Worm (Caenorhabditis elegans) whole organism, L4 larva: ENCODE data around the gene C09G12.5.

Experiments
- F10B5.3 ChIP-seq: sonication (generic microtip); optimal IDR thresholded peaks from 2 replicates; lab custom pipeline; 2016; ENCODE audit warnings: mild to moderate bottlenecking, missing genetic modification characterization, missing compliant biosample characterization
- F37D6.2 ChIP-seq: sonication (generic microtip); optimal IDR thresholded peaks from 2 replicates; lab custom pipeline; 2016; ENCODE audit warnings: mild to moderate bottlenecking, missing genetic modification characterization, missing compliant biosample characterization
- F49E8.2 ChIP-seq: sonication (generic microtip); optimal IDR thresholded peaks from 2 replicates; lab custom pipeline; 2016; ENCODE audit warnings: missing compliant biosample characterization, mild to moderate bottlenecking, missing genetic modification characterization, borderline replicate concordance
- Y75B8A.6 ChIP-seq: fragments of 200-800 bp; sonication (Bioruptor generic); IDR thresholded peaks from 2 replicates; pipeline ENCODE4 v1.3.6; 2022; ENCODE audit warnings: missing genetic modification reagents, missing genetic modification characterization, missing compliant biosample characterization
- aha-1 ChIP-seq: fragments of 150-350 bp; peaks from one replicate; lab custom pipeline; 2014; ENCODE audit warnings: missing biosample characterization, missing genetic modification characterization
- ceh-20 ChIP-seq: fragments of 200-800 bp; sonication (Bioruptor generic); IDR thresholded peaks from 2 replicates; pipeline ENCODE4 v1.3.6; 2022; ENCODE audit warnings: missing genetic modification reagents, missing genetic modification characterization, missing compliant biosample characterization
- ceh-62 ChIP-seq: sonication (generic microtip); optimal IDR thresholded peaks from 2 replicates; lab custom pipeline; 2017; ENCODE audit warnings: missing biosample characterization, missing genetic modification characterization
- ctbp-1 ChIP-seq: fragments of 200-800 bp; sonication (Bioruptor generic); IDR thresholded peaks from 2 replicates; pipeline ENCODE4 v1.3.6; 2022; ENCODE audit warnings: missing genetic modification reagents, missing genetic modification characterization, missing compliant biosample characterization
- daf-16 ChIP-seq, 3 experiments: sonication (generic microtip); optimal IDR thresholded peaks; 2 replicates each; lab custom pipeline; 2016 to 2017; ENCODE audit warnings: missing genetic modification characterization in 3 of 3, missing genetic modification reagents in 3 of 3, mild to moderate bottlenecking in 2 of 3, missing compliant biosample characterization in 2 of 3, missing biosample characterization in 1 of 3, moderate library complexity in 1 of 3
- daf-19 ChIP-seq: fragments of 200-800 bp; sonication (Bioruptor generic); conservative IDR thresholded peaks from 2 replicates; pipeline ENCODE4 v1.3.6; 2022; ENCODE audit warnings: missing genetic modification characterization, missing compliant biosample characterization
- daf-8 ChIP-seq: fragments of 200-800 bp; sonication (Bioruptor generic); IDR thresholded peaks from 2 replicates; pipeline ENCODE4 v1.3.6; 2022; ENCODE audit warnings: missing genetic modification characterization, missing compliant biosample characterization
- dmd-9 ChIP-seq: fragments of 200-800 bp; sonication (Bioruptor generic); IDR thresholded peaks from 2 replicates; pipeline ENCODE4 v1.3.6; 2022; ENCODE audit warnings: missing genetic modification reagents, missing genetic modification characterization, missing compliant biosample characterization
- duxl-1 ChIP-seq: sonication (generic microtip); optimal IDR thresholded peaks from 2 replicates; lab custom pipeline; 2016; ENCODE audit warnings: mild to moderate bottlenecking, missing genetic modification characterization, moderate library complexity, missing compliant biosample characterization; ENCODE audit not compliant: poor library complexity
- dve-1 ChIP-seq: sonication (generic microtip); optimal IDR thresholded peaks from 2 replicates; lab custom pipeline; 2017; ENCODE audit warnings: antibody characterized with exemption, mild to moderate bottlenecking, missing genetic modification characterization, missing compliant biosample characterization; ENCODE audit not compliant: insufficient read depth
- egl-43 ChIP-seq: fragments of 200-800 bp; sonication (Bioruptor generic); IDR thresholded peaks from 2 replicates; pipeline ENCODE4 v1.3.6; 2022; ENCODE audit warnings: missing genetic modification reagents, missing genetic modification characterization, missing compliant biosample characterization
- fkh-10 ChIP-seq: fragments of 150-350 bp; optimal IDR thresholded peaks from 2 replicates; lab custom pipeline; 2014; ENCODE audit warnings: missing biosample characterization, missing genetic modification reagents, missing genetic modification characterization
- gei-8 ChIP-seq: fragments of 200-800 bp; sonication (Bioruptor generic); optimal IDR thresholded peaks from 2 replicates; lab custom pipeline; 2018; ENCODE audit warnings: mild to moderate bottlenecking, missing genetic modification characterization, missing compliant biosample characterization
- hlh-11 ChIP-seq: fragments of 200-800 bp; sonication (Bioruptor generic); optimal IDR thresholded peaks from 2 replicates; lab custom pipeline; 2018; ENCODE audit warnings: mild to moderate bottlenecking, missing genetic modification characterization, missing compliant biosample characterization
- jun-1 ChIP-seq: fragments of 150-350 bp; optimal IDR thresholded peaks from 2 replicates; lab custom pipeline; 2014; ENCODE audit warnings: missing biosample characterization, missing genetic modification reagents, missing genetic modification characterization
- lim-7 ChIP-seq: fragments of 200-800 bp; sonication (Bioruptor generic); IDR thresholded peaks from 2 replicates; pipeline ENCODE4 v1.3.6; 2022; ENCODE audit warnings: missing genetic modification characterization, missing compliant biosample characterization
- lin-1 ChIP-seq: fragments of 200-800 bp; sonication (Bioruptor generic); IDR thresholded peaks from 2 replicates; pipeline ENCODE4 v1.3.6; 2022; ENCODE audit warnings: missing genetic modification reagents, missing genetic modification characterization, missing compliant biosample characterization
- lin-13 ChIP-seq: fragments of 150-350 bp; optimal IDR thresholded peaks from 2 replicates; lab custom pipeline; 2014; ENCODE audit warnings: missing biosample characterization, missing genetic modification reagents, missing genetic modification characterization
- lir-3 ChIP-seq: sonication (generic microtip); optimal IDR thresholded peaks from 2 replicates; lab custom pipeline; 2016; ENCODE audit warnings: mild to moderate bottlenecking, missing genetic modification characterization, missing compliant biosample characterization
- madf-5 ChIP-seq, 2 experiments: fragments of 200-800 bp; sonication (Bioruptor generic); IDR thresholded peaks; 2 replicates each; pipeline ENCODE4 v1.3.6; 2022; ENCODE audit warnings: missing compliant biosample characterization in 2 of 2, missing genetic modification characterization in 2 of 2
- madf-9 ChIP-seq: fragments of 200-800 bp; sonication (Bioruptor generic); conservative IDR thresholded peaks from 2 replicates; pipeline ENCODE4 v1.3.6; 2022; ENCODE audit warnings: missing genetic modification reagents, missing genetic modification characterization, missing compliant biosample characterization
- mdl-1 ChIP-seq, 2 experiments: fragments of 150-350 bp in 1 of 2; sonication (generic microtip) in 1 of 2; optimal IDR thresholded peaks; 2 replicates each; lab custom pipeline; 2014 to 2017; ENCODE audit warnings: missing biosample characterization in 2 of 2, missing genetic modification characterization in 2 of 2
- mdt-29 ChIP-seq: fragments of 200-800 bp; sonication (Bioruptor generic); IDR thresholded peaks from 2 replicates; pipeline ENCODE4 v1.3.6; 2022; ENCODE audit warnings: missing genetic modification reagents, missing genetic modification characterization, missing compliant biosample characterization
- nhr-10 ChIP-seq: fragments of 150-350 bp; optimal IDR thresholded peaks from 2 replicates; lab custom pipeline; 2014; ENCODE audit warnings: missing biosample characterization, missing genetic modification characterization
- nhr-102 ChIP-seq: sonication (generic microtip); optimal IDR thresholded peaks from 2 replicates; lab custom pipeline; 2016; ENCODE audit warnings: mild to moderate bottlenecking, missing genetic modification characterization, moderate library complexity, missing compliant biosample characterization
- nhr-28 ChIP-seq: fragments of 150-350 bp; optimal IDR thresholded peaks from 2 replicates; lab custom pipeline; 2014; ENCODE audit warnings: missing biosample characterization, missing genetic modification characterization
- nhr-76 ChIP-seq: fragments of 150-350 bp; optimal IDR thresholded peaks from 2 replicates; lab custom pipeline; 2014; ENCODE audit warnings: missing biosample characterization, missing genetic modification characterization
- php-3 ChIP-seq: fragments of 200-800 bp; sonication (Bioruptor generic); IDR thresholded peaks from 2 replicates; pipeline ENCODE4 v1.3.6; 2022; ENCODE audit warnings: missing genetic modification reagents, missing genetic modification characterization, missing compliant biosample characterization
- pqm-1 ChIP-seq: sonication (generic microtip); optimal IDR thresholded peaks from 2 replicates; lab custom pipeline; 2017; ENCODE audit warnings: missing biosample characterization, missing genetic modification characterization
- rbr-2 ChIP-seq: sonication (generic microtip); optimal IDR thresholded peaks from 2 replicates; lab custom pipeline; 2016; ENCODE audit warnings: missing genotype, missing genetic modification characterization, missing compliant biosample characterization
- sdz-12 ChIP-seq: fragments of 200-800 bp; sonication (Bioruptor generic); optimal IDR thresholded peaks from 2 replicates; lab custom pipeline; 2018; ENCODE audit warnings: mild to moderate bottlenecking, missing genetic modification characterization, missing compliant biosample characterization
- set-16 ChIP-seq: fragments of 200-800 bp; sonication (Bioruptor generic); IDR thresholded peaks from 2 replicates; pipeline ENCODE4 v1.3.6; 2022; ENCODE audit warnings: missing genetic modification reagents, missing genetic modification characterization, missing compliant biosample characterization
- skn-1 ChIP-seq: fragments of 150-350 bp; optimal IDR thresholded peaks from 2 replicates; lab custom pipeline; 2014; ENCODE audit warnings: missing biosample characterization, missing genetic modification characterization
- snpc-1.2 ChIP-seq: fragments of 200-800 bp; sonication (Bioruptor generic); IDR thresholded peaks from 2 replicates; pipeline ENCODE4 v1.3.6; 2022; ENCODE audit warnings: missing genetic modification reagents, missing genetic modification characterization, missing compliant biosample characterization
- snpc-4 ChIP-seq: fragments of 150-350 bp; optimal IDR thresholded peaks from 2 replicates; lab custom pipeline; 2014; ENCODE audit warnings: missing biosample characterization, missing genetic modification characterization
- tag-97 ChIP-seq: fragments of 200-800 bp; sonication (Bioruptor generic); IDR thresholded peaks from 2 replicates; pipeline ENCODE4 v1.3.6; 2022; ENCODE audit warnings: missing genetic modification characterization, missing compliant biosample characterization
- unc-39 ChIP-seq: sonication (generic microtip); optimal IDR thresholded peaks from 2 replicates; lab custom pipeline; 2017; ENCODE audit warnings: missing biosample characterization, missing genetic modification characterization
- unc-62 ChIP-seq, 3 experiments: fragments of 150-350 bp in 1 of 3; sonication (generic microtip); optimal IDR thresholded peaks in 2 of 3; peaks in 1 of 3; 1 replicate in 1 of 3; 2 replicates in 2 of 3; lab custom pipeline; 2014 to 2017; ENCODE audit warnings: missing biosample characterization in 3 of 3, missing genetic modification characterization in 3 of 3, missing genetic modification reagents in 3 of 3, missing genotype in 1 of 3
- ztf-11 ChIP-seq: fragments of 150-350 bp; optimal IDR thresholded peaks from 2 replicates; lab custom pipeline; 2014; ENCODE audit warnings: missing biosample characterization, missing genetic modification characterization
- ztf-7 ChIP-seq: fragments of 150-350 bp; optimal IDR thresholded peaks from 2 replicates; lab custom pipeline; 2014; ENCODE audit warnings: missing biosample characterization, missing genetic modification characterization

The C09G12.5 gene

DNA sequence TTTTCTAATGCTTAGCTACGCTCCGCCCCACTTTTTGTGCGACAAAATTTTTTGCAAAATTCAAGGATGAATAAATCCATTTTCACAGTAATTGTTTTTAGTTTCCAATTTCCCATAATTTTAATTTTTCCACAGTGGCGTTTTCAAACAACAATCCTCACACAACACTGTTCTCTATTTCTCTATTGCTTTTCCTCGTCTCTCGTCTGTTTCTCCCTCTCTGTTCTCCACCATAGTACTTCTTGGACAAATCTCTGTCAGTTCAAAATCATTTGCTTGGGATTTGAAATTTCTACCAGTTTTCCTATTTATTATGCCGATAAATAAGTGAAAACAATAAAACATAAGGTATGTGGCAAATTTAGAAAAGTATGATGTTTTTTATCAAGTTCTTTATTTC, 15.9 kb upstream of the C09G12.5 start, which contains the start of gene F58E2.4:
TSS of gene F58E2.4 (plus strand) at position 134 of the 400 bp plus-strand sequence.
- TF ChIP-seq snpc-1.2 (GFP tag; lab: Robert Waterston, UW) (no peak), lir-3 (tag; lab: Kevin White, UChicago) (no peak), fkh-10 (GFP tag; lab: Kevin White, UChicago) (no peak), aha-1 (peak; percentile 19)

DNA sequence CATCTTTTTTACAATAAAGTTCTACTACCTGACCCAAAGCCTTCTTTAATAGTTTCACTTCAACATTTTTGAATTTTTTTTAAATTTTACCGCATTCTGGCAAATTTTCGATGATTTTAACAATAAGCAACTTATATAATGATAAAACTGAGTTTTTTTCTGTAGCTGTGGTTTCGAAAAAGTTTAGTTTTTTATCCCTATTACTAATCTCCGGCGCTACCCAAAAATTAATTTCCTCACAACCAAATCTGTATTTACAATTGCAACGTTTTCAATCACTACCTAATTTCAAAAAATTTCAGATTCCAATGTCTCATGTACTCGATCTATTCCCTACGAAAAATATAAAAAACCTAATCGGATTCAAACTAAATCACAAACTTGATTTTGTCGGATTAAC, 12.0 kb upstream of the C09G12.5 start, which contains the start of gene F58E2.3:
TSS of gene F58E2.3 (plus strand) at position 301 of the 400 bp plus-strand sequence.
- TF ChIP-seq madf-5 (GFP tag; IDR thresholded peaks at IDR 0.05; lab: Robert Waterston, UW), result no peak
- no peak for TF ChIP-seq mdt-29 (GFP tag; lab: Robert Waterston, UW)
- TF ChIP-seq lim-7 (GFP tag; lab: Robert Waterston, UW), result no peak
- no peak for TF ChIP-seq daf-16 (GFP tag; optimal IDR thresholded peaks at IDR 0.05; lab: Kevin White, UChicago)
- TF ChIP-seq daf-16 (tag; optimal IDR thresholded peaks at IDR 0.05; lab: Kevin White, UChicago), result no peak
- TF ChIP-seq nhr-102 (tag; lab: Kevin White, UChicago), result no peak
- no peak for TF ChIP-seq egl-43 (GFP tag; lab: Robert Waterston, UW)
- no peak for TF ChIP-seq php-3 (GFP tag; lab: Robert Waterston, UW)
- TF ChIP-seq snpc-4 (tag; lab: Kevin White, UChicago), result no peak
- TF ChIP-seq skn-1 (tag; lab: Kevin White, UChicago), result no peak
- TF ChIP-seq gei-8 (GFP tag; lab: Kevin White, UChicago), result no peak
- no peak for TF ChIP-seq mdl-1 (tag; optimal IDR thresholded peaks at IDR 0.05; lab: Kevin White, UChicago)
- no peak for TF ChIP-seq duxl-1 (tag; lab: Kevin White, UChicago)
- TF ChIP-seq sdz-12 (GFP tag; lab: Kevin White, UChicago), result no peak
- no peak for TF ChIP-seq lin-1 (GFP tag; lab: Robert Waterston, UW)
- no peak for TF ChIP-seq ctbp-1 (GFP tag; lab: Robert Waterston, UW)
- TF ChIP-seq unc-39 (tag; lab: Kevin White, UChicago), result no peak
- TF ChIP-seq aha-1, result no peak
- no peak for TF ChIP-seq madf-9

DNA sequence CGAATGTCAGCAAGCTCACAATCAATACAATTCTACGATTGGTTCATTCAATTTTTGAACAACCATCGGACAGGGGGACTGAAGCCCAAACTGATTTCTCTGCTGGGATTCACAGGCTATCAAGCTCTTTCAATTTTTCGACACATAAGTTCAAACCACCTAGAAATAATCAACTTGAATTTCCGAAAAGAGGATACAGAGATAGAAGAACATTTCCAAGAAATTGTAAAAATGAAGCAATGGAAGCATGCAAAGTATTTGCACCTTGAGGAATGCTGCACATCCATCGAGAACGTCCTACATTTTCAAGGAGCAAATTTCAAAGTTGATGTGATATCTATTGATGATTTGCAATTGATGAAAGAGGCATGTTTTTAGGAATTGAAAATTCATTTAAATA, 11.4 kb upstream of the C09G12.5 start:
- TF ChIP-seq pqm-1 (no peak), ceh-20 (no peak), unc-62 (GFP tag; optimal IDR thresholded peaks at IDR 0.05 in 1 of 2; lab: Kevin White, UChicago) (peak in 1 of 2 experiments; percentile 91), unc-62 (tag; optimal IDR thresholded peaks at IDR 0.05; lab: Kevin White, UChicago) (no peak), unc-39 (tag; lab: Kevin White, UChicago) (no peak)

- TF ChIP-seq F49E8.2 (tag; lab: Kevin White, UChicago) (no peak), dmd-9 (GFP tag; lab: Robert Waterston, UW) (no peak), skn-1 (tag; lab: Kevin White, UChicago) (no peak), dve-1 (no peak), ceh-62 (tag; lab: Kevin White, UChicago) (no peak), F37D6.2 (no peak), daf-19 (GFP tag; lab: Robert Waterston, UW) (no peak), F10B5.3 (tag; lab: Kevin White, UChicago) (no peak)
Measured at ce11 chrIV:3469742-3470141, 9.4 kb upstream of the C09G12.5 start, which contains the start of gene F58E2.2. Gene F58E2.2 (plus strand): TSS chrIV:3470042.

DNA sequence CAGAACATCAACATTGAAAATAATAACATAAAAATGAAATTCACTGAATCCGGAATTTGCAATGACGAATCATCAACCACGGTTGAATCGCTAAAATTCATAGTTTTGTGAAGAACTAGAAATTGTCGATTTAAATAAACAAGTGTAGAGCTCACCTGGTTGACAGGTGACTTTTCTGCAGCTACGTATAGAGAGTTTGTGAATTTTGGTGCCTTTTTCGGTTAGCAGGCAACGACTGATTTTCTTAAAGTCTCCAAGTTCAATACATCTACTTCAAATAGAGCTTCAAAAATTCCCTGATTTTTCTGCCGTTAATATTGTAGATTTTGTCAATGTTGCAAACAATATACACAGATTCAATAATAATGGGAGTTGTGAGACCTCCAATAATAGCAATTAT, 2.0 kb upstream of the C09G12.5 start, which contains the start of gene srz-69:
TSS of gene srz-69 (minus strand) at position 101 of the 400 bp plus-strand sequence.
- TF ChIP-seq dmd-9 (GFP tag; lab: Robert Waterston, UW) (no peak), tag-97 (GFP tag; lab: Robert Waterston, UW) (no peak), hlh-11 (no peak), set-16 (GFP tag; lab: Robert Waterston, UW) (no peak), ztf-7 (tag; lab: Kevin White, UChicago) (no peak), nhr-28 (tag; lab: Kevin White, UChicago) (no peak), jun-1 (tag; lab: Kevin White, UChicago) (no peak), nhr-76 (no peak), F10B5.3 (tag; lab: Kevin White, UChicago) (no peak), ztf-11 (tag; lab: Kevin White, UChicago) (no peak), rbr-2 (tag; lab: Kevin White, UChicago) (no peak), skn-1 (tag; lab: Kevin White, UChicago) (no peak), snpc-1.2 (GFP tag; lab: Robert Waterston, UW) (no peak), Y75B8A.6 (GFP tag; lab: Robert Waterston, UW) (no peak), daf-8 (GFP tag; lab: Robert Waterston, UW) (no peak), lin-13 (GFP tag; lab: Kevin White, UChicago) (no peak), nhr-10 (no peak), gei-8 (GFP tag; lab: Kevin White, UChicago) (no peak)
